Fruit fly (Drosophila melanogaster): ENCODE results near the gene Or24a.

DNA sequence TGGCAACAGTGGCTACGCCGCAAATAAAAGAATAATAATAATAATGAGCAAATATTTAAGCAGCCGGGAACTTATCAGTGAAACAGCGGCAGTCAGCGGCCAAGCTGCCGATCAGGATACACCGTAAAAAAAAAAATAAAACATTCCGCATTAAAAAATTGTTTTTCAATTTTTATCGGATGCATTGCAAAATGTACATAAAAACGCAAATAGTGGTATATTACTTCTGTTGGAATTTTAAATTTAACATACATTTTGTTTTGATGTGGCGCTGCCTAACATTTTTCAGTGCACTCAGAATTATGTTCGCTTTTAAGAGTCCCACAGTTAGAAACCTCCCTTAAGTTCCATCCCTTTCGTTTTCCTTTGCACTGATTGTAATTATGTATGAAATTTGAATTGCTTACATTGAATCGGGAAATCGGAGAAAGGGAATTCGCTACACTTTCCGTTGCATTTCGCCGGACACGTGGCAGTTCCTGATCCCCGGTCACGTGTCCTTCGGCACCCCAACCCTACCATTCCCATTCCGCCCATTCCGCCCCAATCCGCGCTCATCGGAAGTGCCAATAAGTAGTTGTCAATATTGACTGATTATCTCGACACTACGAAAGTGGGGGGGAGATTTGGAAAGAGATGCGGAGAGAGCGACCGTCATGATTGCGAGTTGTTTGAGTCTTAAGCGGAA is 46.8 kb downstream of the Or24a start:
- TF ChIP-seq Pif1A (GFP tag; optimal IDR thresholded peaks at IDR 0.05) (peak; percentile 61), D1 (tag; optimal IDR thresholded peaks at IDR 0.05) (no peak), CG8301 (tag; optimal IDR thresholded peaks at IDR 0.05) (peak; percentile 33), rn (GFP tag; IDR thresholded peaks at IDR 0.05) (no peak), EcR (GFP tag; optimal IDR thresholded peaks at IDR 0.05) (no peak)

All from whole organism, pupa.